Worm (Caenorhabditis elegans): ENCODE measurements around the gene clec-68.

DNA sequence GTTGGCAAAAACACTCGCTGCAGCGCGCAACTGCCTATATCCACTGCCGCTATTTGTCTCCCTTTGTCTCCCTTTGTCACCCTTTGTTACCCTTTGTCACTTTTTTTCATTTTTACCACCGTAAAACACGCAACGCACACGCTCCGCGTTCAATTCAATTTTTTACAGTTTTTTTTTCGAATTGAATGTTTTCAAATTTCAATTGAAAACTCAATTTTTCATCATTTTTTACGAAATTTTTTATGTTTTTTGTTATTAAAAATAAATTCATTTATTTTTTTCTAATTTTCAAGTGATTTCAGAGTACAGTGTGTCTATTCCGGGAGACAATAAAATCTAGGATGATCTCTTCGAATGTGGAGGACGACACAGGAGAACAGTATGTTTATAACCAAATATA is 16.8 kb downstream of the clec-68 start, which contains the start of gene Y46C8AL.11:
- no peak for TF ChIP-seq ceh-36 (tag; optimal IDR thresholded peaks at IDR 0.05)
- no peak for TF ChIP-seq ets-7 (tag; optimal IDR thresholded peaks at IDR 0.05)
- no peak for TF ChIP-seq ama-1 (optimal IDR thresholded peaks at IDR 0.05)
- TF ChIP-seq aly-1 (tag; optimal IDR thresholded peaks at IDR 0.05): no peak
- TF ChIP-seq ceh-13 (GFP tag; optimal IDR thresholded peaks at IDR 0.05): no peak
- no peak for TF ChIP-seq flt-1 (GFP tag; IDR thresholded peaks at IDR 0.05)

Measured in whole organism, early embryonic.